Fruit fly (Drosophila melanogaster) whole organism, embryonic: ENCODE measurements around the gene Wdr62.

Source experiments
- CG10321 ChIP-seq: fragments of 200-800 bp; sonication (Bioruptor generic); IDR thresholded peaks from 2 replicates; pipeline ENCODE4 v1.3.6; 2022; ENCODE audit warnings: missing biosample characterization, missing genetic modification characterization
- CG11504 ChIP-seq: fragments of 200-800 bp; sonication (Bioruptor generic); optimal IDR thresholded peaks from 3 replicates; lab custom pipeline; 2019; ENCODE audit warnings: missing biosample characterization, mild to moderate bottlenecking, missing genetic modification characterization, moderate library complexity
- CG12769 ChIP-seq: fragments of 200-800 bp; sonication (Bioruptor generic); optimal IDR thresholded peaks from 2 replicates; lab custom pipeline; 2019; ENCODE audit warnings: missing biosample characterization, mild to moderate bottlenecking, missing genetic modification characterization, moderate library complexity
- CG13775 ChIP-seq: fragments of 200-800 bp; sonication (Bioruptor generic); optimal IDR thresholded peaks from 3 replicates; lab custom pipeline; 2017; ENCODE audit warnings: missing biosample characterization, mild to moderate bottlenecking, missing genetic modification characterization
- CG15073 ChIP-seq: fragments of 200-800 bp; sonication (Bioruptor generic); optimal IDR thresholded peaks from 2 replicates; lab custom pipeline; 2016; ENCODE audit warnings: missing biosample characterization, missing genetic modification characterization
- CG15269 ChIP-seq: fragments of 200-800 bp; sonication (Bioruptor generic); optimal IDR thresholded peaks from 2 replicates; lab custom pipeline; 2018; ENCODE audit warnings: missing biosample characterization, mild to moderate bottlenecking, missing genetic modification characterization, moderate library complexity
- CG17359 ChIP-seq: fragments of 200-800 bp; sonication (Bioruptor generic); optimal IDR thresholded peaks from 3 replicates; lab custom pipeline; 2018; ENCODE audit warnings: missing biosample characterization, mild to moderate bottlenecking, missing genetic modification characterization, moderate library complexity
- CG17385 ChIP-seq: fragments of 200-800 bp; sonication (Bioruptor generic); optimal IDR thresholded peaks from 3 replicates; lab custom pipeline; 2018; ENCODE audit warnings: missing biosample characterization, mild to moderate bottlenecking, missing genetic modification characterization
- CG2120 ChIP-seq: fragments of 200-800 bp; sonication (Bioruptor generic); optimal IDR thresholded peaks from 3 replicates; lab custom pipeline; 2016; ENCODE audit warnings: missing biosample characterization, missing genetic modification characterization
- CG2889 ChIP-seq: fragments of 200-800 bp; sonication (Bioruptor generic); IDR thresholded peaks from 3 replicates; pipeline ENCODE4 v1.3.6; 2022; ENCODE audit warnings: missing biosample characterization, missing genetic modification characterization
- CG32772 ChIP-seq: fragments of 200-800 bp; sonication (Bioruptor generic); IDR thresholded peaks from 2 replicates; pipeline ENCODE4 v1.3.6; 2022; ENCODE audit warnings: missing biosample characterization, missing genetic modification characterization
- CG3838 ChIP-seq: fragments of 200-800 bp; sonication (Bioruptor generic); optimal IDR thresholded peaks from 3 replicates; lab custom pipeline; 2016; ENCODE audit warnings: missing biosample characterization, missing genetic modification characterization
- CG6254 ChIP-seq: fragments of 200-800 bp; sonication (Bioruptor generic); optimal IDR thresholded peaks from 3 replicates; lab custom pipeline; 2017; ENCODE audit warnings: mild to moderate bottlenecking, missing biosample characterization, missing genetic modification reagents, missing genetic modification characterization
- CG7357 ChIP-seq: fragments of 200-800 bp; sonication (Bioruptor generic); IDR thresholded peaks from 3 replicates; pipeline ENCODE4 v1.3.6; 2022; ENCODE audit warnings: missing biosample characterization, missing genetic modification characterization
- CG7963 ChIP-seq: fragments of 200-800 bp; sonication (Bioruptor generic); IDR thresholded peaks from 3 replicates; pipeline ENCODE4 v1.3.6; 2022; ENCODE audit warnings: missing biosample characterization, missing genetic modification characterization; ENCODE audit not compliant: partially characterized antibody
- D ChIP-seq, 2 experiments: fragments of 200-800 bp in 1 of 2; fragments of >200 bp in 1 of 2; sonication (Bioruptor generic) in 1 of 2; optimal IDR thresholded peaks; 2 replicates in 1 of 2; 3 replicates in 1 of 2; lab custom pipeline; 2017; ENCODE audit warnings: mild to moderate bottlenecking in 1 of 2, missing biosample characterization in 1 of 2, missing genetic modification characterization in 1 of 2, missing genetic modification reagents in 1 of 2
- Dfd ChIP-seq, 2 experiments: fragments of >200 bp; optimal IDR thresholded peaks; 2 replicates each; lab custom pipeline; 2017; ENCODE audit warnings: missing biosample characterization in 2 of 2, missing genetic modification characterization in 2 of 2
- Eip74EF ChIP-seq, 2 experiments: fragments of 200-800 bp in 1 of 2; fragments of >200 bp in 1 of 2; sonication (Bioruptor generic) in 1 of 2; optimal IDR thresholded peaks; 2 replicates each; lab custom pipeline; 2017 to 2019; ENCODE audit warnings: missing biosample characterization in 2 of 2, missing genetic modification characterization in 2 of 2, mild to moderate bottlenecking in 1 of 2, moderate library complexity in 1 of 2
- HHEX ChIP-seq: fragments of 200-800 bp; sonication (Bioruptor generic); optimal IDR thresholded peaks from 3 replicates; lab custom pipeline; 2017; ENCODE audit warnings: missing biosample characterization, mild to moderate bottlenecking, missing genetic modification characterization, missing genetic modification reagents
- Hey ChIP-seq: fragments of 200-800 bp; sonication (Bioruptor generic); optimal IDR thresholded peaks from 3 replicates; lab custom pipeline; 2018; ENCODE audit warnings: missing biosample characterization, mild to moderate bottlenecking, missing genetic modification characterization
- Hsf ChIP-seq: fragments of 200-800 bp; sonication (Bioruptor generic); optimal IDR thresholded peaks from 3 replicates; lab custom pipeline; 2016; ENCODE audit warnings: missing biosample characterization, missing genetic modification characterization
- Lpt ChIP-seq: fragments of >200 bp; optimal IDR thresholded peaks from 2 replicates; lab custom pipeline; 2018; ENCODE audit warnings: missing biosample characterization, missing genetic modification characterization
- Med ChIP-seq: fragments of 200-800 bp; sonication (Bioruptor generic); peaks from one replicate; lab custom pipeline; 2016; ENCODE audit warnings: missing biosample characterization, missing genetic modification characterization, mild to moderate bottlenecking, inconsistent platforms, moderate library complexity
- Meics ChIP-seq: fragments of 200-800 bp; sonication (Bioruptor generic); optimal IDR thresholded peaks from 2 replicates; lab custom pipeline; 2017; ENCODE audit warnings: missing biosample characterization, mild to moderate bottlenecking, missing genetic modification characterization
- Mrtf ChIP-seq: fragments of 200-800 bp; sonication (Bioruptor generic); IDR thresholded peaks from 3 replicates; pipeline ENCODE4 v1.3.6; 2022; ENCODE audit warnings: missing biosample characterization, missing genetic modification characterization
- NFAT ChIP-seq: fragments of 200-800 bp; sonication (Bioruptor generic); IDR thresholded peaks from 2 replicates; pipeline ENCODE4 v1.3.6; 2022; ENCODE audit warnings: missing biosample characterization, missing genetic modification characterization
- Neu2 ChIP-seq: fragments of 200-800 bp; sonication (Bioruptor generic); optimal IDR thresholded peaks from 3 replicates; lab custom pipeline; 2016; ENCODE audit warnings: missing biosample characterization, missing genetic modification characterization, borderline replicate concordance
- Pdp1 ChIP-seq, 2 experiments: fragments of 200-800 bp; sonication (Bioruptor generic); optimal IDR thresholded peaks; 3 replicates each; lab custom pipeline; 2016; ENCODE audit warnings: missing biosample characterization in 2 of 2, missing genetic modification characterization in 2 of 2, mild to moderate bottlenecking in 1 of 2, moderate library complexity in 1 of 2
- Sry-δ ChIP-seq: fragments of 200-800 bp; sonication (Bioruptor generic); optimal IDR thresholded peaks from 2 replicates; lab custom pipeline; 2016; ENCODE audit warnings: missing biosample characterization, missing genetic modification characterization
- Trl ChIP-seq, 3 experiments: fragments of >200 bp in 2 of 3; fragments of 200-800 bp in 1 of 3; sonication (Bioruptor generic) in 1 of 3; optimal IDR thresholded peaks; 2 replicates in 1 of 3; 3 replicates in 2 of 3; lab custom pipeline; 2016 to 2017; ENCODE audit warnings: missing biosample characterization in 1 of 3, missing genetic modification characterization in 1 of 3
- Vsx1 ChIP-seq: fragments of 200-800 bp; sonication (Bioruptor generic); optimal IDR thresholded peaks from 2 replicates; lab custom pipeline; 2017; ENCODE audit warnings: missing biosample characterization, mild to moderate bottlenecking, missing genetic modification characterization, missing genetic modification reagents
- ap ChIP-seq: fragments of 200-800 bp; sonication (Bioruptor generic); IDR thresholded peaks from 2 replicates; pipeline ENCODE4 v1.3.6; 2022; ENCODE audit warnings: missing biosample characterization, missing genetic modification characterization
- dmrt11E ChIP-seq: fragments of 200-800 bp; sonication (Bioruptor generic); optimal IDR thresholded peaks from 3 replicates; lab custom pipeline; 2018; ENCODE audit warnings: missing biosample characterization, mild to moderate bottlenecking, missing genetic modification characterization, moderate library complexity
- gcm ChIP-seq: fragments of 200-800 bp; sonication (Bioruptor generic); optimal IDR thresholded peaks from 2 replicates; lab custom pipeline; 2019; ENCODE audit warnings: missing biosample characterization, mild to moderate bottlenecking, missing genetic modification characterization, moderate library complexity
- gsb-n ChIP-seq: fragments of 200-800 bp; sonication (Bioruptor generic); optimal IDR thresholded peaks from 3 replicates; lab custom pipeline; 2018; ENCODE audit warnings: missing biosample characterization, mild to moderate bottlenecking, missing genetic modification characterization
- ham ChIP-seq: fragments of 200-800 bp; sonication (Bioruptor generic); IDR thresholded peaks from 2 replicates; pipeline ENCODE4 v1.3.6; 2022; ENCODE audit warnings: missing biosample characterization, missing genetic modification characterization
- her ChIP-seq: fragments of 200-800 bp; sonication (Bioruptor generic); optimal IDR thresholded peaks from 2 replicates; lab custom pipeline; 2016; ENCODE audit warnings: missing biosample characterization, missing genetic modification characterization
- insv ChIP-seq, 2 experiments: fragments of 200-800 bp; sonication (Bioruptor generic); optimal IDR thresholded peaks; 3 replicates each; lab custom pipeline; 2016 to 2018; ENCODE audit warnings: missing biosample characterization in 2 of 2, missing genetic modification characterization in 2 of 2
- jumu ChIP-seq: fragments of 200-800 bp; sonication (Bioruptor generic); optimal IDR thresholded peaks from 3 replicates; lab custom pipeline; 2016; ENCODE audit warnings: missing biosample characterization, missing genetic modification characterization
- pb ChIP-seq: fragments of 200-800 bp; sonication (Bioruptor generic); optimal IDR thresholded peaks from 3 replicates; lab custom pipeline; 2016; ENCODE audit warnings: missing biosample characterization, missing genetic modification characterization
- pita ChIP-seq: fragments of 200-800 bp; sonication (Bioruptor generic); optimal IDR thresholded peaks from 2 replicates; lab custom pipeline; 2017; ENCODE audit warnings: missing biosample characterization, mild to moderate bottlenecking, missing genetic modification characterization
- psq ChIP-seq: fragments of 200-800 bp; sonication (Bioruptor generic); optimal IDR thresholded peaks from 2 replicates; lab custom pipeline; 2017; ENCODE audit warnings: missing biosample characterization, missing genetic modification characterization
- pzg ChIP-seq: fragments of 200-800 bp; sonication (Bioruptor generic); optimal IDR thresholded peaks from 3 replicates; lab custom pipeline; 2018; ENCODE audit warnings: missing biosample characterization, mild to moderate bottlenecking, missing genetic modification characterization, moderate library complexity
- sima ChIP-seq: fragments of 200-800 bp; sonication (Bioruptor generic); optimal IDR thresholded peaks from 2 replicates; lab custom pipeline; 2016; ENCODE audit warnings: missing biosample characterization, missing genetic modification characterization
- sob ChIP-seq: fragments of 200-800 bp; sonication (Bioruptor generic); IDR thresholded peaks from 2 replicates; pipeline ENCODE4 v1.3.6; 2022; ENCODE audit warnings: missing biosample characterization, missing genetic modification characterization
- tio ChIP-seq: fragments of 200-800 bp; sonication (Bioruptor generic); optimal IDR thresholded peaks from 2 replicates; lab custom pipeline; 2017; ENCODE audit warnings: missing biosample characterization, missing genetic modification characterization, inconsistent platforms
- tup ChIP-seq: fragments of 200-800 bp; sonication (Bioruptor generic); optimal IDR thresholded peaks from 2 replicates; lab custom pipeline; 2016; ENCODE audit warnings: missing biosample characterization, mild to moderate bottlenecking, missing genetic modification characterization, moderate library complexity
- unpg ChIP-seq: fragments of 200-800 bp; sonication (Bioruptor generic); optimal IDR thresholded peaks from 3 replicates; lab custom pipeline; 2018; ENCODE audit warnings: missing biosample characterization, mild to moderate bottlenecking, missing genetic modification characterization, moderate library complexity
- zf30C ChIP-seq: fragments of 200-800 bp; sonication (Bioruptor generic); optimal IDR thresholded peaks from 3 replicates; lab custom pipeline; 2018; ENCODE audit warnings: missing biosample characterization, mild to moderate bottlenecking, missing genetic modification characterization

Gene Wdr62

DNA sequence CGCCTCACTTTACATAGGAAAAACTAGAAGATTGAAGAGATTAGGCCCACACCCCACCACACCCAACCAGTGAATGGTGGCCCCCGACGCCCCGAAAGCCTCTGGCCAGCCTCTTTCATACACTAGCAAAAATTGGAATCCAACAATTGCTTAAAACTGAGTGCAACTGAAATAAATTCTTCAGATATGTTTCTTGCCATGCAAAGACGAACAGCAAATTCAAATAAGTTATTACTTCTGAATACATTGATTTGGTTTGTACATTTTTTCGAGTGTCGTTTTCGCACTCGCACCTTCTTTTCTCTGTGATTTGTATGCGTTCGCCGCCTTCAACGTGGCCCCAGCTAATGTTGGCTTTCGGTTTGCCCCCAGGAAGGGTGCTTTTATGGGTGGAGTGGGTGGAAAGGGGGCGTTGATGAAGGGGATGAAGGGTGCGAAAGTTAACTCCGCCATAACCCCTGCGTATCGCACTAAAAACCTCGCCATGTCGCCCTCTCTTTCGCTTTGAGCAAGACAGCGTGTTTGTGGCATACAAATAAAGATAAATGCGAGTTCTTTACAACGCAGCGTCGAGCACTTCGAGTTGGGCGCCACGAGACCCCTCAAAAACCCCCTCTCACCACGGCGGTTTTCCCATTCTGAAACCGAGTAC lies 46.6 kb upstream of the Wdr62 start (continued):
- TF ChIP-seq insv (GFP tag; optimal IDR thresholded peaks at IDR 0.05; lab: Kevin White, UChicago) (no peak), CG10321 (GFP tag; lab: Robert Waterston, UW) (no peak), CG3838 (no peak), Lpt (no peak), gsb-n (tag; lab: Kevin White, UChicago) (no peak), Hey (tag; lab: Kevin White, UChicago) (no peak), ham (GFP tag; lab: Robert Waterston, UW) (no peak), D (optimal IDR thresholded peaks at IDR 0.05; lab: Kevin White, UChicago) (no peak), D (GFP tag; optimal IDR thresholded peaks at IDR 0.05; lab: Kevin White, UChicago) (no peak), her (GFP tag; lab: Kevin White, UChicago) (peak; percentile 27), Neu2 (GFP tag; lab: Kevin White, UChicago) (no peak), HHEX (GFP tag; lab: Kevin White, UChicago) (peak; percentile 2), dmrt11E (tag; lab: Kevin White, UChicago) (no peak), ap (GFP tag; lab: Robert Waterston, UW) (no peak), CG7357 (GFP tag; lab: Robert Waterston, UW) (0 out of 3 replicates have a peak, but pooled peaks have one; percentile 9), CG13775 (GFP tag; lab: Kevin White, UChicago) (no peak), jumu (GFP tag; lab: Kevin White, UChicago) (no peak), Meics (GFP tag; lab: Kevin White, UChicago) (peak; percentile 50), pb (GFP tag; lab: Kevin White, UChicago) (no peak), CG32772 (GFP tag; lab: Robert Waterston, UW) (no peak), zf30C (GFP tag; lab: Kevin White, UChicago) (no peak), psq (GFP tag; lab: Kevin White, UChicago) (no peak), unpg (GFP tag; lab: Kevin White, UChicago) (peak; percentile 37), pzg (GFP tag; lab: Kevin White, UChicago) (no peak), Sry-δ (GFP tag; lab: Kevin White, UChicago) (no peak), tup (peak; percentile 8), Hsf (peak; percentile 4)
- TF ChIP-seq, all 482 proteins: peak for 132

DNA sequence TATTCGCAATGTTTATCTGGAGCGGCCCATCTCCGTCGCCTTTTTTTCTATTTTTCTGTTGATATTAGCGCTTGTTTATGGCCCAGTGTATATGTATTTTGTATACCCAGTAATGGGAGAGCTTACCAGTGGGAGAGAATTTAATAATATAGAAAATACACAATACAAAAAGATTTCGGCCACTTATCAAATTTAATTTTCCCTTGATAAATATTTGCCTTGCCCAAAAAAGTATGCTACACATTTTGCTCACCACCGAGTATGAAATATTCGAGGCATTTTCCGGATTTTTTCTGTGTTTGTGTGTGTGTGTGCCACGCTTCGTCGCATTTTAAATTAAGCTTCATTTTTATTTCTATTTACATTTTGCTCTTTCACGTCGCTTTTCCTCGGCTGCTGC lies 45.4 kb upstream of the Wdr62 start:
- no peak for TF ChIP-seq Pdp1 (GFP tag; optimal IDR thresholded peaks at IDR 0.05; lab: Kevin White, UChicago)
- no peak for TF ChIP-seq CG17385 (GFP tag; lab: Kevin White, UChicago)
- TF ChIP-seq CG15269 (tag; lab: Kevin White, UChicago), result peak; percentile 9
- TF ChIP-seq Eip74EF (GFP tag; optimal IDR thresholded peaks at IDR 0.05; lab: Kevin White, UChicago), result no peak
- no peak for TF ChIP-seq CG7963 (GFP tag; lab: Robert Waterston, UW)
- TF ChIP-seq CG15073 (GFP tag; lab: Kevin White, UChicago), result no peak
- no peak for TF ChIP-seq Dfd (GFP tag; optimal IDR thresholded peaks at IDR 0.05; lab: Kevin White, UChicago)
- no peak for TF ChIP-seq pita
- no peak for TF ChIP-seq tio (GFP tag; lab: Kevin White, UChicago)
- peak; percentile 21 for TF ChIP-seq CG2120 (GFP tag; lab: Kevin White, UChicago)
- no peak for TF ChIP-seq sima
- TF ChIP-seq CG12769 (tag; lab: Kevin White, UChicago), result no peak
- no peak for TF ChIP-seq gcm
- no peak for TF ChIP-seq CG6254 (GFP tag; lab: Kevin White, UChicago)
- no peak for TF ChIP-seq NFAT (GFP tag; lab: Robert Waterston, UW)
- no peak for TF ChIP-seq CG2889 (GFP tag; lab: Robert Waterston, UW)
- no peak for TF ChIP-seq Trl (optimal IDR thresholded peaks at IDR 0.05; lab: Kevin White, UChicago)
- TF ChIP-seq Trl (GFP tag; optimal IDR thresholded peaks at IDR 0.05; lab: Kevin White, UChicago), result no peak
- peak; percentile 10 for TF ChIP-seq CG17359 (tag; lab: Kevin White, UChicago)
- TF ChIP-seq sob (GFP tag; lab: Robert Waterston, UW), result no peak
- TF ChIP-seq CG11504 (tag; lab: Kevin White, UChicago), result peak; percentile 32
- no peak for TF ChIP-seq Med (GFP tag; lab: Kevin White, UChicago)
- TF ChIP-seq Mrtf (GFP tag; lab: Robert Waterston, UW), result no peak
- TF ChIP-seq Vsx1 (GFP tag; lab: Kevin White, UChicago), result no peak
